Worm (Caenorhabditis elegans): ENCODE results near the gene cln-3.1.

DNA sequence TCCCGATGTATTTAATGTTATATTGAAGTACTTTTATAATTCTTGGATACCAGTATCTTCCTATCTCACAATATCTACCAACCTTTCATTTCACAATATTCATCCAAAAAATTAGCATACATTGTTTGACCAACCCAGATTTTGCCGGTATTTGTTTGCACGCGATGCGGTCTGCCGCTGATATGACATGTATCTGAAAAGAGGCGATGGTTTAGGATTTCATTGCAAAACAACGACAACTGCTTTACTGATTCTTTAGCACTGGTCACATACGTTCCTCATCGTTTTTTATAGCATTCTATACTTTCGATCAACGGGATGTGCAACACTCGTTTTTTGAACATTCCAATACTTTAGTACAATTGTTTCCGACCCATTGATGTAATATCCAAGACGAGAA is 17.6 kb downstream of the cln-3.1 start, which contains the start of gene mam-4:
- TF ChIP-seq ama-1 (optimal IDR thresholded peaks at IDR 0.05) = no peak
- TF ChIP-seq ama-1 (GFP tag; optimal IDR thresholded peaks at IDR 0.05) = no peak
- no peak for TF ChIP-seq snpc-1.3 (tag; optimal IDR thresholded peaks at IDR 0.05; ENCODE audit: insufficient read depth)
- TF ChIP-seq F57C9.4 (tag; optimal IDR thresholded peaks at IDR 0.05) = no peak
- no peak for TF ChIP-seq rcor-1 (GFP tag; IDR thresholded peaks at IDR 0.05)
- TF ChIP-seq aptf-2 (GFP tag; conservative IDR thresholded peaks at IDR 0.05) = no peak
- no peak for TF ChIP-seq zfh-2 (GFP tag; conservative IDR thresholded peaks at IDR 0.05)
- TF ChIP-seq F10E7.11 (tag; optimal IDR thresholded peaks at IDR 0.05) = no peak
- no peak for TF ChIP-seq T07F8.4 (tag; optimal IDR thresholded peaks at IDR 0.05)
- no peak for TF ChIP-seq ccch-3 (GFP tag; optimal IDR thresholded peaks at IDR 0.05)
- no peak for TF ChIP-seq ets-4 (GFP tag; optimal IDR thresholded peaks at IDR 0.05)
- no peak for TF ChIP-seq F23B12.7 (tag; optimal IDR thresholded peaks at IDR 0.05; ENCODE audit: insufficient read depth)

Measured in whole organism, young adult.